Worm (Caenorhabditis elegans) whole organism, L3 larva: ENCODE measurements around the gene tkt-1.

Source experiments
- R02D3.7 ChIP-seq: fragments of 150-350 bp; optimal IDR thresholded peaks from 2 replicates; lab custom pipeline; 2014; ENCODE audit warnings: missing biosample characterization, missing genetic modification characterization
- ZK546.5 ChIP-seq: sonication (generic microtip); optimal IDR thresholded peaks from 2 replicates; lab custom pipeline; 2017; ENCODE audit warnings: missing biosample characterization, missing genetic modification characterization
- aly-2 ChIP-seq: fragments of 150-350 bp; optimal IDR thresholded peaks from 2 replicates; lab custom pipeline; 2014; ENCODE audit warnings: missing biosample characterization, missing genetic modification characterization
- ceh-16 ChIP-seq: sonication (generic microtip); optimal IDR thresholded peaks from 2 replicates; lab custom pipeline; 2017; ENCODE audit warnings: missing biosample characterization, missing genetic modification characterization
- ceh-28 ChIP-seq: fragments of 150-350 bp; optimal IDR thresholded peaks from 2 replicates; lab custom pipeline; 2014; ENCODE audit warnings: missing biosample characterization, missing genetic modification reagents, missing genetic modification characterization
- ceh-9 ChIP-seq: sonication (generic microtip); optimal IDR thresholded peaks from 2 replicates; lab custom pipeline; 2018; ENCODE audit warnings: missing biosample characterization, missing genetic modification characterization
- egl-27 ChIP-seq: sonication (generic microtip); optimal IDR thresholded peaks from 4 replicates; lab custom pipeline; 2017; ENCODE audit warnings: missing biosample characterization, missing genetic modification reagents, missing genetic modification characterization
- elt-1 ChIP-seq: fragments of 150-350 bp; optimal IDR thresholded peaks from 2 replicates; lab custom pipeline; 2014; ENCODE audit warnings: missing biosample characterization, missing genetic modification characterization
- elt-2 ChIP-seq: sonication (generic microtip); optimal IDR thresholded peaks from 2 replicates; lab custom pipeline; 2016; ENCODE audit warnings: missing genetic modification reagents, mild to moderate bottlenecking, missing genetic modification characterization, missing compliant biosample characterization
- elt-3 ChIP-seq, 3 experiments: fragments of 150-350 bp in 1 of 3; sonication (generic microtip) in 2 of 3; optimal IDR thresholded peaks; 2 replicates in 2 of 3; 4 replicates in 1 of 3; lab custom pipeline; 2014 to 2017; ENCODE audit warnings: missing biosample characterization in 3 of 3, missing genetic modification characterization in 3 of 3
- fkh-10 ChIP-seq: sonication (generic microtip); optimal IDR thresholded peaks from 2 replicates; lab custom pipeline; 2017; ENCODE audit warnings: missing biosample characterization, missing genetic modification reagents, missing genetic modification characterization
- fkh-2 ChIP-seq: fragments of 150-350 bp; optimal IDR thresholded peaks from 2 replicates; lab custom pipeline; 2014; ENCODE audit warnings: missing biosample characterization, missing genetic modification reagents, missing genetic modification characterization
- fos-1 ChIP-seq: fragments of 150-350 bp; optimal IDR thresholded peaks from 2 replicates; lab custom pipeline; 2014; ENCODE audit warnings: missing biosample characterization, missing genetic modification characterization
- hmg-11 ChIP-seq: sonication (generic microtip); optimal IDR thresholded peaks from 2 replicates; lab custom pipeline; 2016; ENCODE audit warnings: missing genetic modification characterization, missing compliant biosample characterization
- jun-1 ChIP-seq: fragments of 150-350 bp; optimal IDR thresholded peaks from 2 replicates; lab custom pipeline; 2014; ENCODE audit warnings: missing biosample characterization, missing genetic modification reagents, missing genetic modification characterization
- lin-39 ChIP-seq: fragments of 150-350 bp; optimal IDR thresholded peaks from 2 replicates; lab custom pipeline; 2018; ENCODE audit warnings: missing biosample characterization, missing genetic modification reagents, missing genetic modification characterization
- lsy-12 ChIP-seq: sonication (generic microtip); optimal IDR thresholded peaks from 2 replicates; lab custom pipeline; 2016; ENCODE audit warnings: mild to moderate bottlenecking, missing genetic modification characterization, missing compliant biosample characterization
- mdl-1 ChIP-seq: fragments of 150-350 bp; optimal IDR thresholded peaks from 2 replicates; lab custom pipeline; 2014; ENCODE audit warnings: missing biosample characterization, missing genetic modification characterization
- mml-1 ChIP-seq: fragments of 150-350 bp; sonication (generic microtip); optimal IDR thresholded peaks from 3 replicates; lab custom pipeline; 2014; ENCODE audit warnings: missing biosample characterization, missing genetic modification characterization
- nhr-11 ChIP-seq: fragments of 150-350 bp; optimal IDR thresholded peaks from 2 replicates; lab custom pipeline; 2014; ENCODE audit warnings: missing biosample characterization, missing genetic modification characterization
- nhr-12 ChIP-seq: fragments of 150-350 bp; optimal IDR thresholded peaks from 2 replicates; lab custom pipeline; 2014; ENCODE audit warnings: missing biosample characterization, missing genetic modification characterization
- nhr-23 ChIP-seq: fragments of 150-350 bp; optimal IDR thresholded peaks from 2 replicates; lab custom pipeline; 2014; ENCODE audit warnings: missing biosample characterization, missing genetic modification reagents, missing genetic modification characterization
- nhr-25 ChIP-seq: sonication (generic microtip); optimal IDR thresholded peaks from 2 replicates; lab custom pipeline; 2017; ENCODE audit warnings: missing biosample characterization, missing genetic modification characterization
- nhr-28 ChIP-seq: fragments of 150-350 bp; optimal IDR thresholded peaks from 2 replicates; lab custom pipeline; 2014; ENCODE audit warnings: missing biosample characterization, missing genetic modification characterization
- nhr-67 ChIP-seq: fragments of 150-350 bp; optimal IDR thresholded peaks from 2 replicates; lab custom pipeline; 2014; ENCODE audit warnings: missing biosample characterization, missing genetic modification characterization
- nhr-76 ChIP-seq: fragments of 150-350 bp; sonication (generic microtip); optimal IDR thresholded peaks from 5 replicates; lab custom pipeline; 2014; ENCODE audit warnings: missing biosample characterization, missing genetic modification characterization
- nhr-77 ChIP-seq: fragments of 150-350 bp; optimal IDR thresholded peaks from 2 replicates; lab custom pipeline; 2014; ENCODE audit warnings: missing biosample characterization, missing genetic modification characterization
- pha-4 ChIP-seq: fragments of 150-350 bp; optimal IDR thresholded peaks from 2 replicates; lab custom pipeline; 2014; ENCODE audit warnings: missing biosample characterization, missing genetic modification reagents, missing genetic modification characterization
- sea-2 ChIP-seq: fragments of 150-350 bp; sonication (generic microtip); optimal IDR thresholded peaks from 4 replicates; lab custom pipeline; 2014; ENCODE audit warnings: missing biosample characterization, missing genetic modification reagents, missing genetic modification characterization
- skn-1 ChIP-seq: fragments of 150-350 bp; optimal IDR thresholded peaks from 2 replicates; lab custom pipeline; 2014; ENCODE audit warnings: missing biosample characterization, missing genetic modification characterization
- snpc-4 ChIP-seq: fragments of 150-350 bp; optimal IDR thresholded peaks from 2 replicates; lab custom pipeline; 2014; ENCODE audit warnings: missing biosample characterization, missing genetic modification characterization
- unc-39 ChIP-seq: sonication (generic microtip); optimal IDR thresholded peaks from 4 replicates; lab custom pipeline; 2017; ENCODE audit warnings: missing biosample characterization, missing genetic modification characterization
- zag-1 ChIP-seq: fragments of 150-350 bp; optimal IDR thresholded peaks from 2 replicates; lab custom pipeline; 2014; ENCODE audit warnings: missing biosample characterization, missing genetic modification characterization
- ztf-11 ChIP-seq: fragments of 150-350 bp; optimal IDR thresholded peaks from 2 replicates; lab custom pipeline; 2014; ENCODE audit warnings: missing biosample characterization, missing genetic modification characterization
- ztf-4 ChIP-seq: fragments of 150-350 bp; optimal IDR thresholded peaks from 2 replicates; lab custom pipeline; 2014; ENCODE audit warnings: missing biosample characterization, missing genetic modification characterization

Gene tkt-1

ce11 chrIV:10215393-10215792 lies 28.0 kb upstream of the tkt-1 start:
- TF ChIP-seq ztf-4 (tag; lab: Kevin White, UChicago): no peak
- TF ChIP-seq ztf-11 (tag; lab: Kevin White, UChicago): no peak
- TF ChIP-seq nhr-11: no peak
- TF ChIP-seq aly-2: no peak
- TF ChIP-seq sea-2: no peak
- no peak for TF ChIP-seq ceh-9 (tag; lab: Kevin White, UChicago)
- TF ChIP-seq mml-1 (tag; lab: Kevin White, UChicago): no peak
- TF ChIP-seq egl-27 (tag; lab: Kevin White, UChicago): no peak
- no peak for TF ChIP-seq pha-4 (tag; lab: Kevin White, UChicago)
- TF ChIP-seq nhr-76 (tag; lab: Kevin White, UChicago): no peak
- no peak for TF ChIP-seq nhr-28 (tag; lab: Kevin White, UChicago)
- TF ChIP-seq lin-39: no peak

- no peak for TF ChIP-seq hmg-11 (tag; lab: Kevin White, UChicago)
- TF ChIP-seq snpc-4 (tag; lab: Kevin White, UChicago): no peak
- no peak for TF ChIP-seq nhr-76 (tag; lab: Kevin White, UChicago)
- no peak for TF ChIP-seq nhr-12 (tag; lab: Kevin White, UChicago)
- TF ChIP-seq unc-39 (tag; lab: Kevin White, UChicago): no peak
- TF ChIP-seq ZK546.5: no peak
- no peak for TF ChIP-seq elt-3 (tag; optimal IDR thresholded peaks at IDR 0.05; lab: Kevin White, UChicago)
- no peak for TF ChIP-seq zag-1 (tag; lab: Kevin White, UChicago)
- TF ChIP-seq egl-27 (tag; lab: Kevin White, UChicago): no peak
- no peak for TF ChIP-seq ceh-9 (tag; lab: Kevin White, UChicago)
- no peak for TF ChIP-seq fkh-10
- TF ChIP-seq nhr-25: no peak
- TF ChIP-seq ceh-16 (tag; lab: Kevin White, UChicago): no peak
- TF ChIP-seq nhr-23 (tag; lab: Kevin White, UChicago): no peak
- no peak for TF ChIP-seq elt-1 (tag; lab: Kevin White, UChicago)
- TF ChIP-seq skn-1 (tag; lab: Kevin White, UChicago): no peak
- TF ChIP-seq jun-1 (tag; lab: Kevin White, UChicago): no peak
- no peak for TF ChIP-seq sea-2
- TF ChIP-seq fkh-2 (tag; lab: Kevin White, UChicago): no peak
- no peak for TF ChIP-seq ceh-28 (tag; lab: Kevin White, UChicago)
These were observed 27.3 kb upstream of the tkt-1 start, which contains the start of gene col-124 for ce11 chrIV:10216078-10216477. col-124 (plus strand) TSS chrIV:10216451.

ce11 chrIV:10216704-10217296 lies 26.6 kb upstream of the tkt-1 start:
- no peak for TF ChIP-seq nhr-67 (tag; lab: Kevin White, UChicago)
- TF ChIP-seq snpc-4 (tag; lab: Kevin White, UChicago): no peak
- no peak for TF ChIP-seq R02D3.7 (tag; lab: Kevin White, UChicago)
- no peak for TF ChIP-seq jun-1 (tag; lab: Kevin White, UChicago)
- no peak for TF ChIP-seq elt-2
- no peak for TF ChIP-seq ZK546.5
- no peak for TF ChIP-seq nhr-25

ce11 chrIV:10219208-10219607 lies 24.2 kb upstream of the tkt-1 start, which contains the start of gene qns-1:
qns-1 (minus strand) TSS chrIV:10219308.
- TF ChIP-seq fos-1 (tag; lab: Kevin White, UChicago) (no peak), egl-27 (tag; lab: Kevin White, UChicago) (no peak), mml-1 (tag; lab: Kevin White, UChicago) (no peak), snpc-4 (tag; lab: Kevin White, UChicago) (no peak), mdl-1 (no peak), nhr-77 (no peak), aly-2 (no peak), unc-39 (tag; lab: Kevin White, UChicago) (no peak), nhr-76 (tag; lab: Kevin White, UChicago) (no peak), elt-1 (tag; lab: Kevin White, UChicago) (no peak), ztf-4 (tag; lab: Kevin White, UChicago) (no peak), fkh-2 (tag; lab: Kevin White, UChicago) (no peak), zag-1 (tag; lab: Kevin White, UChicago) (no peak), lsy-12 (tag; lab: Kevin White, UChicago) (no peak), ztf-11 (tag; lab: Kevin White, UChicago) (no peak), nhr-28 (tag; lab: Kevin White, UChicago) (no peak), jun-1 (tag; lab: Kevin White, UChicago) (no peak), fkh-10 (no peak), elt-2 (no peak), nhr-11 (no peak)
